Worm (Caenorhabditis elegans) whole organism, young adult: ENCODE results near the gene C08F1.11.
"Not testable (repeated sequence)": the region's sequence is repeated elsewhere in the genome, so short reads cannot be mapped to it uniquely, and the experiment has no call there.

ENCODE experiments used
- B0336.3 ChIP-seq: fragments of 200-800 bp; sonication (Bioruptor generic); IDR thresholded peaks from 2 replicates; pipeline ENCODE4 v1.3.6; 2022; ENCODE audit warnings: missing genetic modification characterization, missing compliant biosample characterization
- D2030.7 ChIP-seq: fragments of 200-800 bp; sonication (Bioruptor generic); IDR thresholded peaks from 2 replicates; pipeline ENCODE4 v1.3.6; 2022; ENCODE audit warnings: missing genetic modification reagents, missing genetic modification characterization, missing compliant biosample characterization
- K11D2.4 ChIP-seq: fragments of 200-800 bp; sonication (Bioruptor generic); IDR thresholded peaks from 2 replicates; pipeline ENCODE4 v1.3.6; 2022; ENCODE audit warnings: missing genetic modification reagents, missing genetic modification characterization, missing compliant biosample characterization
- ccch-3 ChIP-seq: fragments of 200-800 bp; sonication (Bioruptor generic); optimal IDR thresholded peaks from 2 replicates; lab custom pipeline; 2018; ENCODE audit warnings: mild to moderate bottlenecking, missing genetic modification characterization, missing compliant biosample characterization
- ceh-58 ChIP-seq: fragments of 200-800 bp; sonication (Bioruptor generic); IDR thresholded peaks from 2 replicates; pipeline ENCODE4 v1.3.6; 2022; ENCODE audit warnings: missing genetic modification characterization, missing compliant biosample characterization
- madf-6 ChIP-seq: fragments of 200-800 bp; sonication (Bioruptor generic); IDR thresholded peaks from 2 replicates; pipeline ENCODE4 v1.3.6; 2022; ENCODE audit warnings: missing genetic modification reagents, missing genetic modification characterization, missing compliant biosample characterization
- pha-4 ChIP-seq: fragments of 150-350 bp; sonication (generic microtip); optimal IDR thresholded peaks from 2 replicates; lab custom pipeline; 2014; ENCODE audit warnings: missing biosample characterization, missing genetic modification reagents, missing genetic modification characterization
- rcor-1 ChIP-seq: fragments of 200-800 bp; sonication (Bioruptor generic); IDR thresholded peaks from 2 replicates; pipeline ENCODE4 v1.3.6; 2022; ENCODE audit warnings: missing genetic modification reagents, missing genetic modification characterization, missing compliant biosample characterization
- snpc-4 ChIP-seq, 5 experiments: fragments of 150-350 bp in 1 of 5; sonication (generic microtip) in 4 of 5; optimal IDR thresholded peaks; 2 replicates each; lab custom pipeline; 2014 to 2018; ENCODE audit warnings: missing genetic modification characterization in 5 of 5, missing biosample characterization in 3 of 5, antibody characterized with exemption in 2 of 5, mild to moderate bottlenecking in 2 of 5, missing compliant biosample characterization in 2 of 5, missing genotype in 2 of 5, moderate library complexity in 2 of 5, missing genetic modification reagents in 1 of 5
- unc-62 ChIP-seq: fragments of 150-350 bp; optimal IDR thresholded peaks from 2 replicates; lab custom pipeline; 2014; ENCODE audit warnings: missing biosample characterization, missing genetic modification reagents, missing genetic modification characterization
- ztf-28 ChIP-seq: fragments of 200-800 bp; sonication (Bioruptor generic); IDR thresholded peaks from 2 replicates; pipeline ENCODE4 v1.3.6; 2022; ENCODE audit warnings: missing genetic modification reagents, missing genetic modification characterization, missing compliant biosample characterization

- TF ChIP-seq ceh-58 (GFP tag; lab: Robert Waterston, UW); B0336.3 (GFP tag; lab: Robert Waterston, UW); snpc-4 (GFP tag; optimal IDR thresholded peaks at IDR 0.05; lab: Kevin White, UChicago); snpc-4 (tag; optimal IDR thresholded peaks at IDR 0.05; lab: Kevin White, UChicago); K11D2.4 (GFP tag; lab: Robert Waterston, UW); ccch-3 (GFP tag; lab: Kevin White, UChicago); ztf-28 (GFP tag; lab: Robert Waterston, UW); pha-4 (tag; lab: Kevin White, UChicago); unc-62 (GFP tag; lab: Kevin White, UChicago); madf-6 (GFP tag; lab: Robert Waterston, UW); D2030.7 (GFP tag; lab: Robert Waterston, UW); rcor-1 (GFP tag; lab: Robert Waterston, UW): not testable (repeated sequence)
Observed at ce11 chrII:1824329-1824728, 39.6 kb upstream of the C08F1.11 start, which contains the start of gene math-41.
